Fruit fly (Drosophila melanogaster): ENCODE results near the gene CG3847.

DNA sequence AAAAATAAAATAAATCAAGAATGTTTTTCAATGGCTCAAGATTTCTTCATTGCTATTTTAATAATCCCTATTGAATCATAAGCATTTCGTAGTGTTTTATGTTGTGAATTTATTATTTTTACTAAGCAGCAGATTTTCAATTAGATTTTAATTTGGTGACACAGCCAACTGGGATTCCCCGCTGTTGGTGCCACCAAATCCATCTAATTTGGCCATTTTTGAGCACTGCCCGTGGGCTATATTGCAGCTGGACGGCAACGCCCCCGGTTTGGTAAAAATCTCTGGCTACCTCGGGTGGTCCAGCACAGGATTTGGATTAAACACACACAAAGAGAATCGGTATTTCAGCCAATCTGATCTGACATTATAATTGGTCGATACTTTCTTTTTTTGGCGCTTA, 2.3 kb downstream of the CG3847 start:
- no peak for TF ChIP-seq CTCF (optimal IDR thresholded peaks at IDR 0.05)
- no peak for TF ChIP-seq CG8478 (optimal IDR thresholded peaks at IDR 0.05)

All from S2 (cell line).